Worm (Caenorhabditis elegans): Measurements from ENCODE around the gene lsm-5.

Gene lsm-5

DNA sequence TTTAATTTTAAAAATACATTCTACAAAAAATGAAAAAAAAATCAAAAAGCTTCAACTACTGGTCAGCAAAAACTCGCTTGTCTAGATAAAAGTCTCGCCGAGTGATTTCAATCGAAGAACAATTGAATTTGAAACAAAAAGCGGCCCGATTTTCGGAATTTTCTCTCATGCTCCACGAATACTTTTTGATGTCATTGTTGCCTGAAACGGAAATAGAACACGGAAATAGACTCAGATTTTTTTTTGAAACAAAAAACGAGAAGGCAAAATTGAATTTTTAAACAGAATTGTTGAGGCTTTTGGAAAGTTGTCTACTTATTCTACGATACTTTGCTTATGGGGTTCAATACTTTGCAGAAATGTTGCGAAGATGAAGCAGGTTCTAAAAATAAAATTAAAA is 6.7 kb upstream of the lsm-5 start:
- TF ChIP-seq tlf-1 (GFP tag; optimal IDR thresholded peaks at IDR 0.05) (no peak), mel-28 (tag; optimal IDR thresholded peaks at IDR 0.05; ENCODE audit: borderline replicate concordance) (no peak), egl-44 (GFP tag; IDR thresholded peaks at IDR 0.05) (no peak), bed-1 (GFP tag; IDR thresholded peaks at IDR 0.05) (no peak), nhr-27 (tag; optimal IDR thresholded peaks at IDR 0.05) (no peak), hrde-1 (tag; optimal IDR thresholded peaks at IDR 0.05; ENCODE audit: borderline replicate concordance) (no peak), ceh-91 (GFP tag; IDR thresholded peaks at IDR 0.05) (no peak), mxl-1 (tag; optimal IDR thresholded peaks at IDR 0.05) (no peak), lir-1 (GFP tag; conservative IDR thresholded peaks at IDR 0.05) (no peak)

- TF ChIP-seq lin-40 (tag; optimal IDR thresholded peaks at IDR 0.05), result peak; percentile 4
- peak; percentile 12 for TF ChIP-seq chd-7 (tag; optimal IDR thresholded peaks at IDR 0.05)
- no peak for TF ChIP-seq ceh-58 (GFP tag; IDR thresholded peaks at IDR 0.05)
- no peak for TF ChIP-seq him-1 (tag; optimal IDR thresholded peaks at IDR 0.05)
- TF ChIP-seq dpl-1 (GFP tag; optimal IDR thresholded peaks at IDR 0.05), result no peak
- no peak for TF ChIP-seq snpc-4 (GFP tag; optimal IDR thresholded peaks at IDR 0.05)
- TF ChIP-seq snpc-4 (tag; optimal IDR thresholded peaks at IDR 0.05), result peak in 1 of 4 experiments; percentile 13
- no peak for TF ChIP-seq Y53F4B.3 (GFP tag; IDR thresholded peaks at IDR 0.05)
- no peak for TF ChIP-seq tbx-9 (tag; optimal IDR thresholded peaks at IDR 0.05; ENCODE audit: borderline replicate concordance)
- no peak for TF ChIP-seq F22D6.2 (tag; optimal IDR thresholded peaks at IDR 0.05)
- no peak for TF ChIP-seq ceh-40 (GFP tag; IDR thresholded peaks at IDR 0.05)
- no peak for TF ChIP-seq F49E8.2 (tag; optimal IDR thresholded peaks at IDR 0.05; ENCODE audit: insufficient read depth)
- TF ChIP-seq tbp1 (GFP tag; optimal IDR thresholded peaks at IDR 0.05), result peak; percentile 22
- peak; percentile 69 for TF ChIP-seq ztf-26 (tag; optimal IDR thresholded peaks at IDR 0.05)
- no peak for TF ChIP-seq cebp-2 (GFP tag; IDR thresholded peaks at IDR 0.05)
- TF ChIP-seq aptf-2 (GFP tag; conservative IDR thresholded peaks at IDR 0.05), result no peak
- TF ChIP-seq lin-54 (GFP tag; optimal IDR thresholded peaks at IDR 0.05), result peak; percentile 11
- TF ChIP-seq egl-18 (GFP tag; IDR thresholded peaks at IDR 0.05), result no peak
- peak; percentile 61 for TF ChIP-seq nhr-80 (tag; optimal IDR thresholded peaks at IDR 0.05)
- 0 out of 2 replicates have a peak, but pooled peaks have one; percentile 24 for TF ChIP-seq C06A6.2 (GFP tag; conservative IDR thresholded peaks at IDR 0.05)
- TF ChIP-seq somi-1 (GFP tag; optimal IDR thresholded peaks at IDR 0.05), result peak; percentile 37
Observed at ce11 chrV:15563985-15564384, 6.2 kb upstream of the lsm-5 start.

ce11 chrV:15566511-15567178 is 3.5 kb upstream of the lsm-5 start:
- TF ChIP-seq F55B11.4 (tag; optimal IDR thresholded peaks at IDR 0.05; ENCODE audit: borderline replicate concordance, insufficient read depth) (no peak), hsf-1 (GFP tag; IDR thresholded peaks at IDR 0.05) (no peak), attf-6 (GFP tag; IDR thresholded peaks at IDR 0.05) (no peak), ztf-28 (GFP tag; IDR thresholded peaks at IDR 0.05) (no peak), ama-1 (optimal IDR thresholded peaks at IDR 0.05) (peak; percentile 96), ama-1 (GFP tag; optimal IDR thresholded peaks at IDR 0.05) (no peak), zfh-2 (GFP tag; conservative IDR thresholded peaks at IDR 0.05) (peak; percentile 64; the same call in 1 of the 2 replicates), unc-62 (GFP tag; optimal IDR thresholded peaks at IDR 0.05) (no peak), athp-1 (tag; optimal IDR thresholded peaks at IDR 0.05) (no peak), B0035.1 (tag; optimal IDR thresholded peaks at IDR 0.05) (no peak), ztf-26 (tag; optimal IDR thresholded peaks at IDR 0.05) (peak; percentile 58), mel-28 (tag; optimal IDR thresholded peaks at IDR 0.05; ENCODE audit: borderline replicate concordance) (no peak), B0336.3 (GFP tag; IDR thresholded peaks at IDR 0.05) (peak; percentile 40; the same call in 1 of the 2 replicates), hrde-1 (tag; optimal IDR thresholded peaks at IDR 0.05; ENCODE audit: borderline replicate concordance) (no peak), nhr-120 (GFP tag; IDR thresholded peaks at IDR 0.05) (no peak), egrh-3 (GFP tag; IDR thresholded peaks at IDR 0.05) (no peak), F22D6.2 (tag; optimal IDR thresholded peaks at IDR 0.05) (peak; percentile 68), madf-8 (GFP tag; conservative IDR thresholded peaks at IDR 0.05) (no peak), nhr-179 (tag; optimal IDR thresholded peaks at IDR 0.05) (no peak), nfya-1 (tag; optimal IDR thresholded peaks at IDR 0.05; ENCODE audit: borderline replicate concordance, insufficient read depth) (no peak), ceh-27 (GFP tag; optimal IDR thresholded peaks at IDR 0.05) (peak; percentile 37), C06A6.2 (GFP tag; conservative IDR thresholded peaks at IDR 0.05) (0 out of 2 replicates have a peak, but pooled peaks have one; percentile 24)

All from whole organism, young adult.